Worm (Caenorhabditis elegans) whole organism, early embryonic: Measurements from ENCODE around the gene Y46G5A.47.

Experiments
- B0310.2 ChIP-seq: sonication (generic microtip); optimal IDR thresholded peaks from 2 replicates; lab custom pipeline; 2016; ENCODE audit warnings: mild to moderate bottlenecking, missing genetic modification characterization, missing compliant biosample characterization
- F13C5.2 ChIP-seq: sonication (generic microtip); optimal IDR thresholded peaks from 2 replicates; lab custom pipeline; 2017; ENCODE audit warnings: mild to moderate bottlenecking, missing genetic modification characterization, inconsistent platforms, missing compliant biosample characterization
- aly-1 ChIP-seq: sonication (generic microtip); optimal IDR thresholded peaks from 2 replicates; lab custom pipeline; 2016; ENCODE audit warnings: missing genetic modification characterization, missing compliant biosample characterization
- ama-1 ChIP-seq: fragments of 150-350 bp; optimal IDR thresholded peaks from 2 replicates; lab custom pipeline; 2014
- ceh-13 ChIP-seq: fragments of 200-800 bp; sonication (Bioruptor generic); optimal IDR thresholded peaks from 2 replicates; lab custom pipeline; 2018; ENCODE audit warnings: mild to moderate bottlenecking, missing genetic modification characterization, missing compliant biosample characterization
- ets-7 ChIP-seq: sonication (generic microtip); optimal IDR thresholded peaks from 2 replicates; lab custom pipeline; 2016; ENCODE audit warnings: missing genotype, missing genetic modification characterization, missing compliant biosample characterization
- flt-1 ChIP-seq: fragments of 200-800 bp; sonication (Bioruptor generic); IDR thresholded peaks from 2 replicates; pipeline ENCODE4 v1.3.6; 2022; ENCODE audit warnings: missing genetic modification characterization, missing compliant biosample characterization
- hmbx-1 ChIP-seq: sonication (generic microtip); optimal IDR thresholded peaks from 2 replicates; lab custom pipeline; 2016; ENCODE audit warnings: mild to moderate bottlenecking, missing genetic modification characterization, missing compliant biosample characterization
- hmg-4 ChIP-seq: fragments of 200-800 bp; sonication (Bioruptor generic); optimal IDR thresholded peaks from 2 replicates; lab custom pipeline; 2018; ENCODE audit warnings: mild to moderate bottlenecking, missing genetic modification characterization, missing compliant biosample characterization
- hnd-1 ChIP-seq: sonication (generic microtip); optimal IDR thresholded peaks from 2 replicates; lab custom pipeline; 2016; ENCODE audit warnings: missing genetic modification characterization, missing compliant biosample characterization
- pes-1 ChIP-seq: fragments of 200-800 bp; sonication (Bioruptor generic); IDR thresholded peaks from 2 replicates; pipeline ENCODE4 v1.3.6; 2022; ENCODE audit warnings: missing genetic modification reagents, missing genetic modification characterization, missing compliant biosample characterization
- scrt-1 ChIP-seq: fragments of 200-800 bp; sonication (Bioruptor generic); IDR thresholded peaks from 2 replicates; pipeline ENCODE4 v1.3.6; 2022; ENCODE audit warnings: missing genetic modification characterization, missing compliant biosample characterization
- sea-1 ChIP-seq: fragments of 200-800 bp; sonication (Bioruptor generic); conservative IDR thresholded peaks from 2 replicates; pipeline ENCODE4 v1.3.6; 2022; ENCODE audit warnings: missing genetic modification characterization, missing compliant biosample characterization
- tbx-11 ChIP-seq: fragments of 200-800 bp; sonication (Bioruptor generic); IDR thresholded peaks from 2 replicates; pipeline ENCODE4 v1.3.6; 2022; ENCODE audit warnings: missing genetic modification characterization, missing compliant biosample characterization
- tbx-37 ChIP-seq: fragments of 200-800 bp; sonication (Bioruptor generic); conservative IDR thresholded peaks from 2 replicates; pipeline ENCODE4 v1.3.6; 2022; ENCODE audit warnings: missing genetic modification reagents, missing genetic modification characterization, missing compliant biosample characterization
- tra-4 ChIP-seq: sonication (generic microtip); optimal IDR thresholded peaks from 2 replicates; lab custom pipeline; 2017; ENCODE audit warnings: missing genetic modification characterization, missing compliant biosample characterization

Y46G5A.47 gene

DNA sequence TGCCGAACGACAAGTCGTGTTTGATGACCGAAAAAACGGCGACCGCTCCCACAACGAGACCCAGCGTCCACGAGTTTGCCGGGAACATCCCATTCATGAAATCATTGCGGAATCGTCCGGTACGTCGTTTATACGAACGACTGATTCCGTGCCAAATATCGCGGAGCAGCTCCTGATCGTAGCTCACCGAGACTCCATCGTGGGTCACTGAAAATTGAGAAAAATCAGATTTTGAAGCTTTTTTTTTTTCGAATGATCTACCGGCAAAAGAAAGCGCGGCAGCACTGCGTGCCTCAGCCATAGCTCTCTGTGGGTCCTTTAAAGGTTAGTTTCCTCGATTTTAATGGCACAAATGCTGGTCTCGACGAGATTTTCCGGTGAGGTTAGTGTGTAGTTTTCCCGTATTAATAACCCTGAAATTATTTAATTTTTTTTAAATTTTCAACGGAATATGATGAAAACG, 9.0 kb downstream of the Y46G5A.47 start, which contains the start of gene cpt-1:
cpt-1 (minus strand) TSS at position 413 of the 463 bp plus-strand sequence.
- no peak for TF ChIP-seq flt-1 (GFP tag; lab: Robert Waterston, UW)
- TF ChIP-seq aly-1, result no peak

DNA sequence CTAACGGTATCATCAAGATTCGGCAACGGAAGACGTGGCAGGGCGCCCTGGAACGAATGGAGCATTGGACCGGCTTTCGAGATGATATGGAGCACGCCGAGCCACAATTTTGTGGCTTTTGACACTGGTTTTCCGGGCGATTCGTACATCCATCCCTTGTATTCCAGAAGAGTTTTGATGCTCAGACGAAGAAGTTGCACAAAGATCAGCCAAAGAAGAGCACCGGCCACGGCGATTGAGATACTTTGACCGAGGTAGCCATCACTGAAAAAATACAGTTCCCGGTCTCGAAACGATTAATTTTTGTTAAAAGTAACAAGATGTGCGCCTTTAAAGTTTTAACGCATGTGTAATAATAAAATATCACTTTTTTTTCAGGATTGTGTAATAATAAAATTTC, 9.9 kb downstream of the Y46G5A.47 start:
- TF ChIP-seq tbx-37 (no peak), pes-1 (GFP tag; lab: Robert Waterston, UW) (no peak)

DNA sequence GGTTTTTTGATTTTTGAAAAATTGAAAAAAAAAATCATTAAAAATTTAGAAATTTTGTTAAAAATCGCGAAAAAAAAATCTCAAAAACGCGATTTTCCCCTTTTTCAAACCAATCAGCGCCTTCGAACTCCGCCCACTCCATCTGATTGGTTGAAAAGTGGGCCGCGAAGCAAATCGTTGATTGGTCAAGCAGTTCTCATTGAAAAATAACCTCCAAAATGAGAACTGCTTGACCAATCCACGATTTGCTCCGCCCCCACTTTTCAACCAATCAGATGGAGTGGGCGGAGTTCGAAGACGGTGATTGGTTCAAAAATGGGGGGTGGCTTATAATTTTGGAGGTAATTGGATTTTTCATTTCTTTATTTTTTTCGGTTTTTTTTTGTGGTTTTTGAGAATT, 14.7 kb downstream of the Y46G5A.47 start:
- TF ChIP-seq sea-1 (GFP tag; lab: Robert Waterston, UW) (no peak), ceh-13 (no peak)

DNA sequence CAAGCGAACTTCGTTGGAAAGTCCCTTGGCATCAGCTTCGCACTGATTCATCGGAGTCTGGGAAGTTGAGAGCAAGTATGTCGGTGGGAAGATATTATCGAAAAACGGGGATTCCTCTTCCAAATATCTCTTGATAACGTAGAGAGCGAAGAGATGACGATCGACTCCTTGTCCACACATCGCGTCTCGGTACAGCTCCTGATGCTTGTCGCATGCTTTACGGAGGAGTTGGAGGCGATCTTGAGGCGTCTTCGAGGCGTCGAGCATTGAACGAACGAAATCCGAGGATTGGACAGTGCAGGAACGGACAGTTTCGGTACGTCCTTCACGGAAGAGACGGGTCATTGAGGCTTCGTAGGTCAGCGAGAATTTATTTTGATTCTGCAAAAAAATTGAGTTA, 15.6 kb downstream of the Y46G5A.47 start:
- peak; percentile 49 for TF ChIP-seq aly-1
- TF ChIP-seq flt-1 (GFP tag; lab: Robert Waterston, UW), result no peak

DNA sequence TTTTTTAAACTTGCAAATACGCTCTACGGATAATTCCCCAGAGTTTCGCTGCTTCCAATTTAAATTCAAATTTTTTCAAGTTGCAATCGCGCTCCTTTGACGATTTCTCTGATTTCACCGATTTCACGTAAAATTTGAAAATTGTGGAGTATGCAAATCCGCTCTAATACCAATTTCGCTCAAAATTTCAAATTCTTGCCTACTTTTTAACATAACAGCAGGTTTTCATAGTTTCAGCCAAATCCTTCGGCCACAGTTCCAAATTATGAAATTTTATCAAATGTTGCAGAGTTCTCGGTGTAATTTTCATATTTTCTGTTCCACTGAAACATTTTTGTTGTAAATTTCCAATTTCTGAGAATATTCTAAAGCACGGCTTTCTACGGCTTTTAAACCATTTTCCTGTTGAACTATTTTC, 17.3 kb downstream of the Y46G5A.47 start, which contains the start of gene alkb-7:
alkb-7 (minus strand) TSS at position 323 of the 418 bp plus-strand sequence.
- TF ChIP-seq hmbx-1 (no peak), F13C5.2 (peak; percentile 14), ama-1 (lab: Kevin White, UChicago) (peak; percentile 79), B0310.2 (peak; percentile 24), pes-1 (GFP tag; lab: Robert Waterston, UW) (0 out of 2 replicates have a peak, but pooled peaks have one; percentile 20), tra-4 (tag; lab: Kevin White, UChicago) (peak; percentile 22), hnd-1 (tag; lab: Kevin White, UChicago) (no peak), sea-1 (GFP tag; lab: Robert Waterston, UW) (no peak)

DNA sequence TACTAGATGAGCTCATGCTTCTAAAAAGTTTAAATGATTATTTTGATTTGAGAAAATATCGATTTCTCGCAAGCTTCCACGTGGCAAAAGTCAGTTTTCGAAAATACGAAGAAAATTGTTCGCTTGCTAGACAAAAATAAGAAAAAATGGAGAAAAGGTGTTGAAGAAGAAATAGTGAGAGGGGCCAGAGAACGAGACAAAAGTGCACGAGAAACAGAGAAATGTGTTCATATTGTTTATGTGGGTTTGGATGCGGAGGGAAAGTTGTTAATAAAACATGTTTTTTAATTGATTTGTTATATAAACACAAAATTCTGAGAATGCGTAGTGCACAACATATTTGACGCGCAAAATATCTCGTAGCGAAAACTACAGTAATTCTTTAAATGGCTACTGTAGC, 19.7 kb downstream of the Y46G5A.47 start, which contains the start of gene Y46G5A.15:
Y46G5A.15 (minus strand) TSS at position 26 of the 400 bp plus-strand sequence.
- TF ChIP-seq tbx-11, result no peak
- TF ChIP-seq hmbx-1, result no peak
- TF ChIP-seq tra-4 (tag; lab: Kevin White, UChicago), result no peak

DNA sequence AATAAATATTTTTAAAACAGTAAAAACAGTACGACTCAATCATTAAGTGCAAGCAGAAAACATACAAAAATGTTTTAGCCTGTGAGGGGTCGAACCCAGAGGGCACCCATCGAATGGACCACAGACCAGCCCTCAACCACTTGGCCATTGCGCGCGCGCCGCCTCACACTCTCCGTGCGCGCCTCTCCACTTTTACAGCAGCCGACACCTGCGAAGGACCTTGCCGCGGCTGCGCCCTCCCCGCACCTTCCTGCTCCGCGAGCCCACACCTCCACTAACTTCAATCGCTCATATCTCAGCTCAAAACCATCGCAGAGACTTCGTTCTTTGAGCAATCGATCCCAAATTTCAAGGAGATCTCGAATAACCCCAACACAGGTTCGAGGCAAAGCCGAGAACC, 26.7 kb downstream of the Y46G5A.47 start:
- peak; percentile 36; the same call in 1 of the 2 replicates for TF ChIP-seq flt-1 (GFP tag; lab: Robert Waterston, UW)
- TF ChIP-seq sea-1 (GFP tag; lab: Robert Waterston, UW), result 0 out of 2 replicates have a peak, but pooled peaks have one; percentile 13

DNA sequence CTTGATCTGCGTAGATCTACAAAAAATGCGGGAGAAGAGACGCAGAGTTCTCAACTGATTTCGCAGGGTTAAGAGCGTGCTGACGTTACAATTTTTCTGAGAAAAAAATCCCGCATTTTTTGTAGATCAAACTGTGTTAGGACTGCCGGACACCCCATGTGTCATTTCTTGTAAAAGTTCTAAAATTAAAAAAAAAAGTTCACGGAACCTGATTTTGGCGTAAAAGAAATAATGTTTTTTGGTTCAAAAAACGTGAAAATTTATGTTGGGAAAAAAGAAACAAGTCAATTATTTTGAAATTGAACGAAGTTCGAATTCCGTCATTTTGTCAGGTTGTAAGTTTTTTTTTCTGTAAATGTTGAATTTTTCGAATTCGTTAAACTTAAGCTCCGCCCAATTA, 28.7 kb downstream of the Y46G5A.47 start, which contains the start of gene Y46G5A.34:
Y46G5A.34 (plus strand) TSS at position 301 of the 400 bp plus-strand sequence.
- TF ChIP-seq ama-1 (lab: Kevin White, UChicago) (no peak), ceh-13 (no peak), tbx-37 (no peak), sea-1 (GFP tag; lab: Robert Waterston, UW) (no peak), B0310.2 (no peak), pes-1 (GFP tag; lab: Robert Waterston, UW) (no peak), scrt-1 (GFP tag; lab: Robert Waterston, UW) (no peak), tbx-11 (no peak), ets-7 (tag; lab: Kevin White, UChicago) (no peak), aly-1 (no peak)

DNA sequence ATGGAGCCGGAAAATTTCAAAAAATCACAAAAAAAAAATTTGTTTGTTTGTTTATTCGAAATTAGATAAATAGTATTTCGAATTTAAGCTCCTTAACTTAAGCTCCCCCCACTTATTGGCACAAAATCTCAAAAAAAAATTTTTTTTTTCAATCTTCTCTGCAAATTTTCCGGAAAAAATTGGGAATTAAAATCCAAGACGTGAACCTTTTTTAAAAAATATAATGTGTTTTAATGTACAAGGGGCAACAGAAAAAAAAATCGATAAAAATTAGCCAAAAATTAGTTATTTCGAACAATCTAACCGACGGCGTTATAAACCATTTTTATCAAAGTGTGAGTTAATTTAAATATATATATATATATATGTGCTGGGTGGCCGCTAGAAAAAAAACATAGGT, 30.7 kb downstream of the Y46G5A.47 start, which contains the start of gene Y46G5A.14:
Y46G5A.14 (plus strand) TSS at position 301 of the 400 bp plus-strand sequence.
- TF ChIP-seq flt-1 (GFP tag; lab: Robert Waterston, UW), result no peak
- no peak for TF ChIP-seq hmbx-1

DNA sequence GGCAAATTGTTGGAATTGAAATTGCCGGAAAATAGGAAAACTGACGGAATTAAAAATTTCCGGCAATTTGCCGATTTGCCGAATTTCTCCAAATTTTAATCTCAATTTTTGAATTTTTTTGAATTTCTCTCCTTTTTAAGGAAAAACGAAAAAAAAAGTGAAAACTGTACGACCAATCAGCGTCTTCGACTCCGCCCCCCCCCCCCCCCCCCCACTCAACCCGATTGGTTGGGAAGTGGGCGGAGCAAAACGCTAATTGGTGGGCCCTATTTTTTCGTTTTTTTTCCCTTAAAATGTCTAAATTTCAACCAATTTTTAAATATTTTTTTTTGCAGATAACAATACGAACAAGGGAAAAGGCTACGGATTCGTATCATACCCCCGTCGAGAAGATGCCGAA, 35.2 kb downstream of the Y46G5A.47 start:
- no peak for TF ChIP-seq hmg-4 (GFP tag; lab: Kevin White, UChicago)
- no peak for TF ChIP-seq aly-1

DNA sequence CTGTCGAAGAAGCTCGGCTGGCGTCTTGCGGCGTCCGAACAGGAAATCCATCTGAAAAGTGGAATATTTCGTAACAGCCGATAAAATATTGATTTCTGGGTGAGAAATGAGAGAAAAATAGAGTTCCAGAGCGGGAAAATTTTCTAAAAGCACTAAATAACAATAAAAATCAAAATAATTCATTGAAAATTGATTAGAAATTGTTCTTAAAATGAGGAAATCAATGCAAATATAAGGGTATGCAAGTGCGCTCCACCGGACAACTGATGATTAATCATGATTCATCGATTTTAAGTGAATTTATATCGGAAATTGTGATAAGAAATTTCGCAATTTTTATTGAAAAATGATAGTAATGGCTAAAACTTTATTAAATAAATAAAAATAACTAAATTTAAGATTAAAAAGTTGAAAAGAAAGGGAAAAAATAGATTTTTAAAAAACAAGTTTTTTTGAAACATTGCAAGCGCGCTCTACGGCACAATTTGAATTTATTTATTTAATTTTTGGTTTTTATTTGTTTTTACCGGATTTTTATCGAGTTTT, 36.9 kb downstream of the Y46G5A.47 start, which contains the start of the genes vps-2 and tiar-2:
vps-2 (minus strand) TSS at position 51 of the 546 bp plus-strand sequence.
tiar-2 (plus strand) TSS at position 520 of the 546 bp plus-strand sequence.
- TF ChIP-seq F13C5.2 (peak; percentile 30), ceh-13 (no peak), tbx-37 (no peak), scrt-1 (GFP tag; lab: Robert Waterston, UW) (no peak), B0310.2 (no peak), tra-4 (tag; lab: Kevin White, UChicago) (no peak), ets-7 (tag; lab: Kevin White, UChicago) (no peak), flt-1 (GFP tag; lab: Robert Waterston, UW) (no peak)
